Fruit fly (Drosophila melanogaster) whole organism, wandering third instar larva: Measurements from ENCODE around the gene CG15023.

ENCODE experiments used
- Rel ChIP-seq, 2 experiments: fragments of 200-800 bp; sonication (Bioruptor generic) in 1 of 2; optimal IDR thresholded peaks; 2 replicates in 1 of 2; 3 replicates in 1 of 2; lab custom pipeline; 2016 to 2019; ENCODE audit warnings: mild to moderate bottlenecking in 2 of 2, missing biosample characterization in 2 of 2, missing genetic modification characterization in 2 of 2, moderate library complexity in 1 of 2
- ey ChIP-seq: fragments of 200-800 bp; sonication (Bioruptor generic); optimal IDR thresholded peaks from 2 replicates; lab custom pipeline; 2016; ENCODE audit warnings: missing biosample characterization, missing genetic modification characterization

- TF ChIP-seq ey (GFP tag; lab: Kevin White, UChicago): no peak
- TF ChIP-seq Rel (GFP tag; optimal IDR thresholded peaks at IDR 0.05; lab: Kevin White, UChicago): no peak
- TF ChIP-seq Rel (tag; optimal IDR thresholded peaks at IDR 0.05; lab: Kevin White, UChicago): no peak
Measured at dm6 chr3L:4463773-4464301, 2.5 kb upstream of the CG15023 start, which contains the start of gene CG15024.
